Worm (Caenorhabditis elegans): ENCODE measurements around the gene pfd-5.
A peak's percentile ranks its signal among the peaks of the same experiment; 100 is the strongest.

Gene pfd-5

DNA sequence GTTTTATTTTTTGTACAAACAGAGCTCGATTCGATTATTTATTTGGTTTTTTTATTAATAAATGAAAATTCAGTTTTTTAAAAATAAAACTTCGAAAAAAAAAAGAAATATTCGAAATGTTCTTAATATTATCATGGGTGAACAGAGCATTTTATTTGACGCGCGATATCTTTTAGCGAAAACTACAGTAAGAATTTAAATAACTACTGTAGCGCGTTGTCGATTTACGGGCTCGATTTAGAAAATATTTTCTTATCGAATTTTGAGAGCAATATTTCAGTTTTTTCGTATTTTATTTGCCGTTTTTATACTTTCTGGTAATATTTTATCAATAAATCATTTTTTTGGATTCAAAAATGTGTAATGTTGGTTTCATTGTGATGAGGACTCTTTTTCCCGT lies 22.4 kb upstream of the pfd-5 start:
- TF ChIP-seq unc-39 (tag; optimal IDR thresholded peaks at IDR 0.05): no peak
- TF ChIP-seq sptf-1 (tag; optimal IDR thresholded peaks at IDR 0.05): no peak
- no peak for TF ChIP-seq lin-13 (tag; optimal IDR thresholded peaks at IDR 0.05)
- no peak for TF ChIP-seq sem-2 (GFP tag; optimal IDR thresholded peaks at IDR 0.05)
- TF ChIP-seq mls-2 (tag; optimal IDR thresholded peaks at IDR 0.05): no peak
- TF ChIP-seq unc-120 (tag; optimal IDR thresholded peaks at IDR 0.05; ENCODE audit: poor library complexity, severe bottlenecking): no peak
- TF ChIP-seq ham-2 (GFP tag; optimal IDR thresholded peaks at IDR 0.05): no peak

DNA sequence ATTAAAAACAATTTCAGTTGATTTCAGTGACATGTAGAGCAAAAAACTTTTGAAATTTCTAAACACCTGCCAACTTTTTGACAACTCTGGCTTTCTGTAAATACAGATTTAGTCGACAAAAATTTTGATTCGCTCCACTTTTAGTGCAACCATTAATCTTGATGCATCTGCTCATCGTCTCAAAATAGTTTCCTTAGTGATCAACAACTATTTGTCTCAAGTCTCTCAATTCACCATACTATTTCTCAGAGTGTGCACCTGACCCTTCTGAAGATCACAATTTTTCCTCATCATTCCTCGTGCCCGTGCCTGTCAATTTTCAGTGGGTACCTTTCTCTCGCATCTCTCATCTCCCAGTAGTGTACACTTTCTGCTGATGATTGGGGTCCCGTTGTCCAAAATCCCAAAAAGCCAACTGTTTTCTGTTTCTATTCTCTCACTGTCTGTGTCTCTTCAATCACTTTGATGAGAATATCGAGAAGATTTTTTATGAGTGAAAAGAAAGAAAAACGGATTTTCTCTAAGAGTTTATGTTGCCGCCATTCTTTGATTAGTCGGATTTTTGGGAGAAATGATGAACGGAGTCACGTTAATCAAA lies 18.3 kb upstream of the pfd-5 start:
- TF ChIP-seq zip-8 (tag; optimal IDR thresholded peaks at IDR 0.05): no peak
- TF ChIP-seq blmp-1 (tag; optimal IDR thresholded peaks at IDR 0.05): no peak
- TF ChIP-seq elt-3 (tag; optimal IDR thresholded peaks at IDR 0.05): no peak
- TF ChIP-seq elt-1 (tag; optimal IDR thresholded peaks at IDR 0.05; ENCODE audit: borderline replicate concordance, insufficient read depth): no peak
- TF ChIP-seq hlh-1 (tag; optimal IDR thresholded peaks at IDR 0.05): peak; percentile 96
- TF ChIP-seq ham-2 (GFP tag; optimal IDR thresholded peaks at IDR 0.05): no peak
- no peak for TF ChIP-seq nhr-12 (tag; optimal IDR thresholded peaks at IDR 0.05)
- TF ChIP-seq unc-120 (tag; optimal IDR thresholded peaks at IDR 0.05; ENCODE audit: poor library complexity, severe bottlenecking): peak; percentile 98
- no peak for TF ChIP-seq lsy-2 (tag; optimal IDR thresholded peaks at IDR 0.05)
- TF ChIP-seq unc-62 (GFP tag; optimal IDR thresholded peaks at IDR 0.05): peak; percentile 96

DNA sequence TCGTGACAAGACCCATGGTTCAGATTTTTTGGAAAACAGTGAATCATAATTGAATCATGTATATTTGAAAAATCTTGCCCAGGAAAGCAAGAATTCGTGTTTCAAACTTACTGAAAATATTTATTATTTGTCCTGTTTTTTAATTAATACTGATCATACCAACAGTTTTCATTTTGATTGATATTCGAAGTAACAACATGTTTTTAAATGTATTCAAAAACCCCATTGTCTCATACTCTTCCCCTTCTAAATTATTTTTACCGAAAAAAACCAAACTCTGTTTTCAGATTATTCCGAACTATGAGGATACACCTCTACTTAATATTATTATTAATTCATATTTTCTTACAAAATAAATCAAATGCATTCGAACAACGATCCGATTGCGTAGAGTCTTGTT lies 17.5 kb upstream of the pfd-5 start, which contains the start of gene R151.1:
Gene R151.1 (plus strand): TSS at position 301 of the 400 bp plus-strand sequence.
- TF ChIP-seq M03D4.4 (tag; optimal IDR thresholded peaks at IDR 0.05): no peak
- TF ChIP-seq lin-32 (GFP tag; optimal IDR thresholded peaks at IDR 0.05): no peak
- no peak for TF ChIP-seq unc-62 (GFP tag; optimal IDR thresholded peaks at IDR 0.05)
- TF ChIP-seq ceh-39 (tag; optimal IDR thresholded peaks at IDR 0.05): no peak
- TF ChIP-seq mls-2 (tag; optimal IDR thresholded peaks at IDR 0.05): no peak
- no peak for TF ChIP-seq tbx-8 (GFP tag; optimal IDR thresholded peaks at IDR 0.05)
- TF ChIP-seq lsy-2 (tag; optimal IDR thresholded peaks at IDR 0.05): no peak
- no peak for TF ChIP-seq nhr-237 (tag; optimal IDR thresholded peaks at IDR 0.05)

DNA sequence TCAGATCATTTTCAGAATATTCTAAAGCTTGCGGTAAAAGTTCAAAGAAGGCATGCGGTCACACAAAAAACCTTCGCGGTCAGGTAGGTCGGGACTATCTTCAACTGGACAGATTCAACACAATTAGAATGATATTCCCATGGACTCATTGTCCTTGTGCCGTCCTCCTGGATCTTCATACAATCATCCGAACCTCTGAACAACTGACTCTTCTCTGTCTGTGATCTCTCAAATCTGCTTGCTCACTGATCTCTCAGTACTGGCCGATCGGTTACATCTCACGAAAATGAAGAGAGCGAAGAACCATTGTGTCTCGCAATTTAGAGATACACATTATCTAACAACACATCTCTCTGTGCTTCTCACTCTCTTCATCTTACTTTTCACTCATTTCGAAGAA lies 16.8 kb upstream of the pfd-5 start:
- TF ChIP-seq elt-3 (tag; optimal IDR thresholded peaks at IDR 0.05): no peak
- TF ChIP-seq lin-32 (GFP tag; optimal IDR thresholded peaks at IDR 0.05): no peak
- TF ChIP-seq sem-2 (GFP tag; optimal IDR thresholded peaks at IDR 0.05): no peak
- peak; percentile 99 for TF ChIP-seq hlh-1 (tag; optimal IDR thresholded peaks at IDR 0.05)
- no peak for TF ChIP-seq lin-13 (tag; optimal IDR thresholded peaks at IDR 0.05)
- peak; percentile 42 for TF ChIP-seq unc-120 (tag; optimal IDR thresholded peaks at IDR 0.05; ENCODE audit: poor library complexity, severe bottlenecking)

DNA sequence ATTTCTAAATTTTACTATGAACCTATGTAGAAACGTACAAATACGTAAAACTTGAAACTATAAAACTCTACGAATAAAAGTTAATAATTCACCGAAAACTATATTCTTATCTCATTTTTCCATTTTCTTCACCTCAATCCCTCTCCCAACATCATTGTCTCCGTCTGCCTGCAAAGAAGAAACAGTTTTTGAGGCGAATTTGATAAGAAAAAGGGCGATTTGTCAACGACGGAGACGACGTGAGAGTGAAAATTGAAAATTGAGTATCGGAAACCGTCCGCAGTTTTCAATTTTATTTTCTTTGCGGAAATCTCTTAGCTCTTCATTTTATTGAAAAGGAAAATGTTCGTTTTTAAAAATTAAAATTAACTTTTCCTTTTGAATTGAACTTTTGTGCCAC lies 13.3 kb upstream of the pfd-5 start:
- TF ChIP-seq drap-1 (GFP tag; optimal IDR thresholded peaks at IDR 0.05): no peak
- no peak for TF ChIP-seq lsy-2 (tag; optimal IDR thresholded peaks at IDR 0.05)
- TF ChIP-seq mab-5 (tag; optimal IDR thresholded peaks at IDR 0.05): no peak
- TF ChIP-seq bed-3 (GFP tag; optimal IDR thresholded peaks at IDR 0.05): no peak
- TF ChIP-seq ces-1 (GFP tag; optimal IDR thresholded peaks at IDR 0.05): no peak
- no peak for TF ChIP-seq ceh-83 (GFP tag; optimal IDR thresholded peaks at IDR 0.05)
- TF ChIP-seq zip-8 (tag; optimal IDR thresholded peaks at IDR 0.05): no peak
- no peak for TF ChIP-seq M03D4.4 (tag; optimal IDR thresholded peaks at IDR 0.05)
- no peak for TF ChIP-seq elt-1 (tag; optimal IDR thresholded peaks at IDR 0.05; ENCODE audit: borderline replicate concordance, insufficient read depth)

DNA sequence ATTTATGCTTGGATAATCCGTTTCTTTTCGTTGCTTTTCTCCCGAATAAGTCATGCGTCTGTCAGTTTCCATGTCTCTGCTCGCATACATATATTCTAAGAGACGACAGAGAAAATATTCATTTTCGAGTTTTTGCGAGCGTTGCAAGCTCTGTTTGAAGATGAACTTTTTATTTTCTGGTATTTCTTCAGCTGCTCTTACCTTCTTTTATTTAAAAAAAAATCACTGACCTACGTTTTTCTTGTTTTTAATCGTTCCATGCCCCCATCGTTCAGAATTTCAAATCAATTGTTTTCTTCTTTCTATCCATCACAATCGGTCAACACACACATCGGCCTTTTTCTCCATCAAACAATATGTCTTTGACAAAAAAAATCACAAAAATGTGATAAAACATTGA lies 11.8 kb upstream of the pfd-5 start:
- no peak for TF ChIP-seq tbx-8 (GFP tag; optimal IDR thresholded peaks at IDR 0.05)
- TF ChIP-seq ceh-43 (GFP tag; optimal IDR thresholded peaks at IDR 0.05): no peak
- no peak for TF ChIP-seq mab-5 (tag; optimal IDR thresholded peaks at IDR 0.05)
- no peak for TF ChIP-seq unc-120 (tag; optimal IDR thresholded peaks at IDR 0.05; ENCODE audit: poor library complexity, severe bottlenecking)
- no peak for TF ChIP-seq ces-1 (GFP tag; optimal IDR thresholded peaks at IDR 0.05)
- no peak for TF ChIP-seq M03D4.4 (tag; optimal IDR thresholded peaks at IDR 0.05)
- no peak for TF ChIP-seq nhr-28 (tag; optimal IDR thresholded peaks at IDR 0.05)
- no peak for TF ChIP-seq hlh-1 (tag; optimal IDR thresholded peaks at IDR 0.05)
- TF ChIP-seq mls-2 (tag; optimal IDR thresholded peaks at IDR 0.05): no peak

Data from whole organism, mixed stage, embryonic.